Worm (Caenorhabditis elegans): ENCODE results near the gene nhr-35.

DNA sequence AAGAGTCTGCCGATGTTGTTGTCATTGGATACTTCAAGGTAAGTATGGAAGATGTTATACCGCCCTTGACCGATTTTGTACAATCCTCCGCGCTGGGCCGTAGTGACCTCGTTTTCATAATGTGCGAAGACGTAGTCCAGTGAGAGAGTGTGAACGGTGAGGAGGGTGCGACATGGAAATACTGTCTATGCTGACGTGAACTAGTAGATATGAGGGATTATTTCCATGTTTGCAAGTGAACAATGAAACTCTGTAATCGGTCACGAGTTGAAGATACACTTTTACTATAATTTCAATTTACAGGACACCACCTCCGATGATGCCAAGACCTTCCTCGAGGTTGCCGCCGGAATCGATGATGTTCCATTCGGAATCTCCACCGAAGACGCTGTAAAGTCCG is 7.6 kb upstream of the nhr-35 start:
- no peak for TF ChIP-seq fkh-6 (tag; optimal IDR thresholded peaks at IDR 0.05)
- TF ChIP-seq elt-4 (tag; optimal IDR thresholded peaks at IDR 0.05), result no peak
- TF ChIP-seq tbx-2 (tag; optimal IDR thresholded peaks at IDR 0.05), result no peak
- no peak for TF ChIP-seq lin-11 (tag; optimal IDR thresholded peaks at IDR 0.05)
- no peak for TF ChIP-seq T23F11.4 (GFP tag; optimal IDR thresholded peaks at IDR 0.05)
- no peak for TF ChIP-seq nfya-1 (tag; optimal IDR thresholded peaks at IDR 0.05)
- no peak for TF ChIP-seq ahr-1 (tag; optimal IDR thresholded peaks at IDR 0.05)
- no peak for TF ChIP-seq unc-86 (tag; optimal IDR thresholded peaks at IDR 0.05)
- no peak for TF ChIP-seq pqm-1 (tag; optimal IDR thresholded peaks at IDR 0.05)
- no peak for TF ChIP-seq ceh-45 (GFP tag; IDR thresholded peaks at IDR 0.05)
- no peak for TF ChIP-seq unc-55 (GFP tag; optimal IDR thresholded peaks at IDR 0.05)
- no peak for TF ChIP-seq odd-2 (tag; optimal IDR thresholded peaks at IDR 0.05)
- TF ChIP-seq ceh-30 (tag; optimal IDR thresholded peaks at IDR 0.05), result no peak

Measured in whole organism, late embryonic.